Worm (Caenorhabditis elegans): ENCODE data around the gene Y53G8AR.6.
A peak's percentile ranks its signal among the peaks of the same experiment; 100 is the strongest.

Gene Y53G8AR.6

DNA sequence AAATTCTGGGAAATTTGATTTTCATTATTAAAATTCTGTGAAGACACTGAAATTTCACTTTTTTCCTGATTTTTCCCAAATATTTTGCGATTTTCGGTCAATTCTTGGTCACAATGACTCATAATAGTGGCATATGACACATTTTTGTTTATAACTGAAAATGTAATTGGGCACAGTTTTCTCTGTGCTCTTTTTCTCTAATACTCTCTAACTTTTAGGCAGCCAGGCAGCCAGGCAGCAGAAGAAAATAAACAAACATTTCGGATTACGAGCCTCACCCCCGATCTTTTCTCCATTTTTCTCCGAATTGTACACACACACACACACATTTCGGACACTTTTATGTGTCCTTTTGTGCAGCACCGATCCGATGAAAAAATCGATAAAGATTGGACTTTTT is 12.8 kb downstream of the Y53G8AR.6 start:
- TF ChIP-seq ztf-23 (GFP tag; IDR thresholded peaks at IDR 0.05): no peak
- TF ChIP-seq T22C8.4 (GFP tag; IDR thresholded peaks at IDR 0.05): no peak; the same call in 1 of the 2 replicates
- TF ChIP-seq cog-1 (tag; optimal IDR thresholded peaks at IDR 0.05): no peak
- TF ChIP-seq ztf-29 (GFP tag; IDR thresholded peaks at IDR 0.05): no peak
- TF ChIP-seq ref-1 (GFP tag; conservative IDR thresholded peaks at IDR 0.05): no peak
- TF ChIP-seq flt-1 (GFP tag; IDR thresholded peaks at IDR 0.05): no peak
- no peak for TF ChIP-seq med-1 (GFP tag; optimal IDR thresholded peaks at IDR 0.05; ENCODE audit: insufficient read depth)
- TF ChIP-seq klf-2 (GFP tag; conservative IDR thresholded peaks at IDR 0.05): no peak
- no peak for TF ChIP-seq tab-1 (GFP tag; IDR thresholded peaks at IDR 0.05)

DNA sequence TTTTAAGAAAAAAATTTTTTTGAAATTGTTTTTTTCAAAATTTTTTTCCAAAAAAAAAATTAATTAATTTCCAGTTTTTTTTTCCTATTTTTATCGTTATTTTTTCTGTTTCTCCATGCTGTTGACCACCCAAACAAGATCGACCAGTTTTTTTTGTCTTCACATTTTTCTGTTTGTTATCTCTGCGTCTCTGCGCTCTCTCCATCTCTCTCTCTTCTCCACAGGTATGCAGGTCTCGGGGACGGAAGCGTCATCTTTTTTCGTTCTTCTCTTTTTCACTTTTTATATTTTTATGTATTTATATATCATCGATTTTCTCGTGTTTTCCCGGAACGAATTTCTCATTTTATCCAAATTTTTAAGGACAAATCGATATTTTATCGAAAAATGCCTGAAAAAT is 14.4 kb downstream of the Y53G8AR.6 start:
- TF ChIP-seq ztf-29 (GFP tag; IDR thresholded peaks at IDR 0.05) (no peak), ref-1 (GFP tag; conservative IDR thresholded peaks at IDR 0.05) (no peak), cog-1 (tag; optimal IDR thresholded peaks at IDR 0.05) (no peak), ztf-23 (GFP tag; IDR thresholded peaks at IDR 0.05) (no peak), T22C8.4 (GFP tag; IDR thresholded peaks at IDR 0.05) (no peak), klf-2 (GFP tag; conservative IDR thresholded peaks at IDR 0.05) (no peak), med-1 (GFP tag; optimal IDR thresholded peaks at IDR 0.05; ENCODE audit: insufficient read depth) (no peak), flt-1 (GFP tag; IDR thresholded peaks at IDR 0.05) (no peak), tab-1 (GFP tag; IDR thresholded peaks at IDR 0.05) (no peak)

DNA sequence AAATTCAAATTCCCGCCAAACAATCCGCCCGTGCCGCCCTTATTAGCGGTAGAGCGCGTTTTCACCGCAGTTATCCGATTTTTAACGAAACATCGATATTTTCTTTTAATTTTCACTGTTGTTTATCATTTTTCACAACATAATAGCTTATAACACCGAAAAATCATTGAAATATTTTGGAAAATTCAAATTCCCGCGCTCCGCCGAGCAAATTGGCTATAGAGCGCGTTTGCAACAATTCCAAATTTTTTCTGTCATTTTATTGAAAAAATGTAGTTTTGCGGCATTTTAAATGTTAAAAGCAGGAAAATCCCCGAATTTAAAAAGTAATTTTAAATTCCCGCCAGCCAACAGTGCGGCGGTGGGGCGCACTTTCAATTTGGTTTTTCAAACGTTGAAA is 15.2 kb downstream of the Y53G8AR.6 start:
- TF ChIP-seq ztf-23 (GFP tag; IDR thresholded peaks at IDR 0.05) (no peak), flt-1 (GFP tag; IDR thresholded peaks at IDR 0.05) (no peak), ref-1 (GFP tag; conservative IDR thresholded peaks at IDR 0.05) (no peak), klf-2 (GFP tag; conservative IDR thresholded peaks at IDR 0.05) (no peak), ztf-29 (GFP tag; IDR thresholded peaks at IDR 0.05) (no peak), tab-1 (GFP tag; IDR thresholded peaks at IDR 0.05) (no peak), med-1 (GFP tag; optimal IDR thresholded peaks at IDR 0.05; ENCODE audit: insufficient read depth) (no peak), cog-1 (tag; optimal IDR thresholded peaks at IDR 0.05) (no peak), T22C8.4 (GFP tag; IDR thresholded peaks at IDR 0.05) (no peak)

DNA sequence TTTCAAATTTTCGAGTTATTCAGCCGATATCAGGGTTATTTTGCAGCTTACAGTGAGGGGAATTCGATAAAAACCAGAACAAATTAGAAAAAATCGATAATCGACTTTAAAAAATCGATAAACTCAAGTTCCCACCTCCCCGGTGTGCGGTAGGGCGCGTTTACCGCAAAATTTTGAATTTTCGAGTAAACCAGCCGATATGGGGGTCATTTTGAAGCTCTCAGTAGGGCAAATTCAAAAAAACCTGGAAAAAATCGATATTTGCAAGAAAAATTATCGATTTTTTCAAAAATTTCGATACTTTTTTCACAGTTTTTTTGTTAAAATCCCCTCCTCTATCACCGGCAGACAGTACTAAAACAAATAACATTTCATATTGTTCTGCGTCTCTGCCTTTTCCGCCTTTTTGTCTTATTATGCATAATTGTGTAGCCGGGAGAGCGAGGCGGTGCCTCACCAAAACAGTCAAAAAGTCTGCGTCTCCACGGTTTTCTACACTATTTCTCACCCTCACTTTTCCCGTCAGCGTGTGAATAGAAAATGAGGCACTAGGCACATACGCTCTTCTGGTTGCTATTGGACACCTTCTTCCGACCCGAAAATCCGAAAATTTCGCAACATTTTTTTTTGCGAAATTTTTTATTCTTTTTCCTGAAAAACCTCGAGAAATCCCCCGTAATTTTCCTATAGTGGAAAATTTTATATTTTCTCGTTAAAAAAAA is 16.5 kb downstream of the Y53G8AR.6 start, which contains the start of gene ral-1:
Gene ral-1 (plus strand): TSS at position 435 of the 722 bp plus-strand sequence.
- TF ChIP-seq ref-1 (GFP tag; conservative IDR thresholded peaks at IDR 0.05): no peak
- TF ChIP-seq T22C8.4 (GFP tag; IDR thresholded peaks at IDR 0.05): peak; percentile 84

DNA sequence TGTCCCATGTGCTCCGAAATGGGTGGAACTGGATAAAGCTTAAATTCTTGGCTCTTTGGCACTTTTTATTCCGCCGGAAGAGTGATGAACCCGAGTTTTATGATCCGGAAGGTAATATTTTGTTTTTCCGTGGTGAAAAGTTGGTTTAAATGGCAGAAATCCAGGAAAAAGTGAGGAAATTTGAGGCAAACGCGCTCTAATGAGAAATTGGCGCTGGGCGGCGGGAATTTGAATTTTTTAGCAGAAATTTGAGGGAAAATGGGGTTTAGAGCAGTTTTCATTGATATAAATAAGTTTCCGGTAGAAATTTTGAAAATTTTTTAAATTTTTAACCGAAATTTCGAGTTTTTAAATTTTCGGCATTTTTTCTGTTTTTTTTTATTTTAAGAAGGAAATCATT is 17.1 kb downstream of the Y53G8AR.6 start:
- TF ChIP-seq ref-1 (GFP tag; conservative IDR thresholded peaks at IDR 0.05): no peak
- no peak for TF ChIP-seq ztf-29 (GFP tag; IDR thresholded peaks at IDR 0.05)
- TF ChIP-seq T22C8.4 (GFP tag; IDR thresholded peaks at IDR 0.05): no peak
- TF ChIP-seq klf-2 (GFP tag; conservative IDR thresholded peaks at IDR 0.05): no peak
- TF ChIP-seq flt-1 (GFP tag; IDR thresholded peaks at IDR 0.05): no peak
- TF ChIP-seq cog-1 (tag; optimal IDR thresholded peaks at IDR 0.05): no peak

DNA sequence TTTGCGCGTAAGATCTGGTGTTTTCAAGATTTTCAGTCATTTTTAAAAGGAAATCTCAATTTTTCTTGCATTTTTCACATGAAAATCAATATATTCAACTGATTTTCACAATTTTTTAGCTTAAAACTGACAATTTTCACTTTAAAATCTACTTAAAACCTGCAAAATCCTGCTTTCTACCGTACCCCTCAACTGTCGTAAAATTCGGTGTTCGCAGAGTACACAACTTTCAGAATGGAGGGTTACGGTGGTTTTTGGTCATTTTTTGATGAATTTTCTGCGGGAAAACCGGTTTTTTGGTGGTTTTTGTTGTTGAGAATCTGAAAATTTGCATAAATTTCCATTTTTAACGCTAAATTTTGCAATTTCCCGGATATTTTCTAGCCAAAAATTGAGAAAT is 17.6 kb downstream of the Y53G8AR.6 start:
- no peak for TF ChIP-seq ztf-29 (GFP tag; IDR thresholded peaks at IDR 0.05)
- no peak for TF ChIP-seq ref-1 (GFP tag; conservative IDR thresholded peaks at IDR 0.05)

DNA sequence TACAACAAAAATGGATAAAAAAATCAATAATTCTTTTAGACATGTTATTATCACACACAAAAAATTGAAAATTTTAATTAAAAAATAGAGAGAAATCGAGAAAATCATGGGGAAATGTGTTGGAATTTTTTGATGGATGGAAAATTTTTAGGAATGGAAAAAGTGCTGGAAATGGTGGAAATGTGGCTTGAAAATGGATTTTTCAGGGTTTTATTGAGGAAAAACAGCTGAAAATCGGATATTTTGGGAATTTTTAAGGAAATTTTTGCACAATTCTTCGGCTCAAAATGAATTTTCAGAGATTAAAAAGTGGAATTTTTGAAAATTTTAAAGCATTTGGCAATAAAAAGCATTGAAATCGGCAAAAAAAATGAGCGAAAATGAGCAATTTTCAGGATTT is 23.3 kb downstream of the Y53G8AR.6 start:
- TF ChIP-seq ref-1 (GFP tag; conservative IDR thresholded peaks at IDR 0.05) (no peak), flt-1 (GFP tag; IDR thresholded peaks at IDR 0.05) (no peak)

DNA sequence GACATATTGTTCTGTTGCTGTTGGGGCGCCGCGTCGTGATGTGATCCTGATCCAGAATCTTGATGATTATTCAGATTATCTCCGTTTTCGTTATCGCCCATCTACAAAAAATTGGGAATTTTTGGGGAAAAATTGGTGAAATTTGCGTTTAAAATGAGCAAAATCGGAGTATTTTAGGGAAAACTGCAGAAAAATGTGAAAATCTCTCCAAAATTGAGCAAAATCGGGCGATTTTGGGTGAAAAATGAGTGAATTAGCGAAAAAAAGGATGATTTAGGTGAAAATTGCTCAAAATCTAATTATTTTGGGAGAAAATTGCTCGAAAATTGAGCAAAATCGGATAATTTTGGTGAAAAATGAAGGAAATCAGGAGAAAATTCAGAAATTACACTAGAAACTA is 26.6 kb downstream of the Y53G8AR.6 start, which contains the start of gene Y53G8AR.9:
Gene Y53G8AR.9 (minus strand): TSS at position 101 of the 400 bp plus-strand sequence.
- TF ChIP-seq tab-1 (GFP tag; IDR thresholded peaks at IDR 0.05): no peak
- TF ChIP-seq flt-1 (GFP tag; IDR thresholded peaks at IDR 0.05): no peak
- TF ChIP-seq T22C8.4 (GFP tag; IDR thresholded peaks at IDR 0.05): no peak
- no peak for TF ChIP-seq klf-2 (GFP tag; conservative IDR thresholded peaks at IDR 0.05)
- TF ChIP-seq ztf-23 (GFP tag; IDR thresholded peaks at IDR 0.05): no peak
- TF ChIP-seq ztf-29 (GFP tag; IDR thresholded peaks at IDR 0.05): no peak
- no peak for TF ChIP-seq cog-1 (tag; optimal IDR thresholded peaks at IDR 0.05)
- no peak for TF ChIP-seq ref-1 (GFP tag; conservative IDR thresholded peaks at IDR 0.05)
- no peak for TF ChIP-seq med-1 (GFP tag; optimal IDR thresholded peaks at IDR 0.05; ENCODE audit: insufficient read depth)

DNA sequence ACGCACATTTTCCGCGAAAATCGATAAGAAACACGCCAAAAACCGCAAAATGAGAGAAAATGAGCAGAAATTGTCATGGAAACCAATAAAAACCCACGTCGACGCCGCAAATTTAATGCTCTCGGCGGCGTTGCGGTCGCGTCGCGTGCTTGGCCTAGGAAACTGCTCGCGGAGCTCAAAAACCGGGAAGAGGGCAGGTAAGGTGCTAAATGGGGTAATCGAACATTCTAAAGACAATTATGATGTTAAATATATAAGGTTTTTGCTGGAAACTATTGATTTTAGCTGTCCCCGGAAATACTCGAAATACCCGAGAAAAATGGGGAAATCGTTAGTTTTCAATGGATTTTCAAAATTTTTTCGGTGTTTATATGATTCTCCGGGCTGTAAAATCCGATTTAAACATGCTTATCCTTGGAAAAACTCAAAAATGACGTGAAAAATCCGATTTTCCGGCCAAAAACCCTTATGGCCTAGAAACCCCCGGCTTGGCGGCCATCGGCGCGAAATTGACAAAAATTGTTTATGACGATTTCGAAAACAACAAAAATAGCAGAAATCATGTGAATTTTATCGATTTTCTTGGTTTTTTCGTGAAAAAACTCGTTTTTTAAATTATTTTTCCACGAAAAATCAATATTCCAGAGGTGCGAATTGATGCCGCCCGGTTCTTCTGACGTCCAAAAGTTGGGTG is 27.9 kb downstream of the Y53G8AR.6 start, which contains the start of gene phf-15:
Gene phf-15 (plus strand): TSS at position 537 of the 694 bp plus-strand sequence.
- TF ChIP-seq flt-1 (GFP tag; IDR thresholded peaks at IDR 0.05): no peak
- no peak for TF ChIP-seq ztf-29 (GFP tag; IDR thresholded peaks at IDR 0.05)
- no peak for TF ChIP-seq tab-1 (GFP tag; IDR thresholded peaks at IDR 0.05)
- no peak for TF ChIP-seq klf-2 (GFP tag; conservative IDR thresholded peaks at IDR 0.05)
- no peak for TF ChIP-seq cog-1 (tag; optimal IDR thresholded peaks at IDR 0.05)
- TF ChIP-seq T22C8.4 (GFP tag; IDR thresholded peaks at IDR 0.05): no peak

DNA sequence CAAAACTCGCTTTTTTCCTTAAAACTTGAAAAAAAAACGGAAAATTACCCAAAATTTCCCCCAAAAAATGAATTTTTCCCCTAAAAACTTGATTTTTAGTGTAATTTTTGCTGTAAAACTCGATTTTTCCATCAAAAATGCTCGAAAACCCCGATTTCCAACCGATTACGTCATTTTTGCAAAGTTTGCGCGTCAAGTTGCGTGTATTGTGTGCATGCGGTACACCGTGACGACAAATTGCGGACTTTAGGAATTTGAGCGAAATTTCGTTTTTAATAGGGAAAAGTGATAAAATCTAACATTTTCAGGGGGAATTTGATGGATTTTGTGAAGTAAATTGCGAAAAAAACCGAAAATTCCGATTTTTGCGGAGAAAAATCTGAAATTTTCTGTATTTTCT is 29.4 kb downstream of the Y53G8AR.6 start:
- TF ChIP-seq tab-1 (GFP tag; IDR thresholded peaks at IDR 0.05) (no peak), cog-1 (tag; optimal IDR thresholded peaks at IDR 0.05) (no peak), T22C8.4 (GFP tag; IDR thresholded peaks at IDR 0.05) (no peak), klf-2 (GFP tag; conservative IDR thresholded peaks at IDR 0.05) (no peak), ztf-23 (GFP tag; IDR thresholded peaks at IDR 0.05) (0 out of 2 replicates have a peak, but pooled peaks have one; percentile 41)
